Worm (Caenorhabditis elegans): ENCODE results near the gene C39H7.4.

Gene C39H7.4

DNA sequence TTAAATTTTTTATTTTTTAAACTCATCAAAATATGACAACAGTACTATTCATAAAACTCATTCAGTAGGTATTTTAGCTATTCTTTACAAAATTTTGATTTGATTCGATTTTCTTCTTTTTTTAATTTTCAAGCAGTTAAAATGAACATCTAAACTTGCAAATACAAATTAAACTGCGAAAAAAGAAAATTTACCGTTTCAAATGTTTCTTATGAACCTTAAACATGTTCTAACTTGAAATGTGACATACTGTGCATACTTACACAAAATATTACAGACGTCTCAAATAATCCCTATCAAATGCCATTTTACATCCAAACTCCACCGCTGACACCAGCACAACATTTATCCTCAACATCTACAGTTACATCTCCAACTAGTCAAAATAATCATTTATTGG, 30.0 kb downstream of the C39H7.4 start, which contains the start of gene fkh-7:
Gene fkh-7, plus strand, starts transcription at position 301 of the 400 bp plus-strand sequence.
- TF ChIP-seq ceh-9 (tag; optimal IDR thresholded peaks at IDR 0.05): no peak
- no peak for TF ChIP-seq ceh-45 (GFP tag; IDR thresholded peaks at IDR 0.05)
- TF ChIP-seq pax-1 (tag; optimal IDR thresholded peaks at IDR 0.05): no peak
- TF ChIP-seq sox-4 (tag; optimal IDR thresholded peaks at IDR 0.05): no peak

- TF ChIP-seq pag-3 (tag; optimal IDR thresholded peaks at IDR 0.05; ENCODE audit: borderline replicate concordance) (no peak), rnt-1 (tag; optimal IDR thresholded peaks at IDR 0.05) (no peak), hlh-30 (tag; optimal IDR thresholded peaks at IDR 0.05; ENCODE audit: insufficient read depth) (no peak), hlh-6 (tag; optimal IDR thresholded peaks at IDR 0.05) (no peak), unc-86 (tag; optimal IDR thresholded peaks at IDR 0.05) (no peak), ceh-30 (tag; optimal IDR thresholded peaks at IDR 0.05) (no peak), pros-1 (tag; optimal IDR thresholded peaks at IDR 0.05) (no peak), ceh-34 (tag; optimal IDR thresholded peaks at IDR 0.05) (no peak), unc-3 (GFP tag; conservative IDR thresholded peaks at IDR 0.05) (no peak), unc-3 (tag; optimal IDR thresholded peaks at IDR 0.05) (no peak), hlh-15 (tag; optimal IDR thresholded peaks at IDR 0.05) (no peak), ceh-45 (GFP tag; IDR thresholded peaks at IDR 0.05) (no peak), tbx-2 (tag; optimal IDR thresholded peaks at IDR 0.05) (no peak)
These were observed 31.2 kb downstream of the C39H7.4 start for ce11 chrIV:5583184-5583583.

- TF ChIP-seq ceh-9 (tag; optimal IDR thresholded peaks at IDR 0.05) (no peak), ceh-19 (GFP tag; optimal IDR thresholded peaks at IDR 0.05) (no peak), nfya-1 (tag; optimal IDR thresholded peaks at IDR 0.05) (peak; percentile 92), pha-4 (tag; optimal IDR thresholded peaks at IDR 0.05) (no peak), eyg-1 (tag; optimal IDR thresholded peaks at IDR 0.05) (no peak), gmeb-2 (tag; optimal IDR thresholded peaks at IDR 0.05) (no peak)
These were observed 31.6 kb downstream of the C39H7.4 start for ce11 chrIV:5582760-5583159.

- TF ChIP-seq pat-9 (tag; optimal IDR thresholded peaks at IDR 0.05): no peak
- TF ChIP-seq ceh-48 (tag; optimal IDR thresholded peaks at IDR 0.05): no peak
- no peak for TF ChIP-seq tbx-2 (tag; optimal IDR thresholded peaks at IDR 0.05)
- no peak for TF ChIP-seq sox-2 (GFP tag; IDR thresholded peaks at IDR 0.05)
- no peak for TF ChIP-seq pqm-1 (tag; optimal IDR thresholded peaks at IDR 0.05)
- TF ChIP-seq ceh-14 (tag; optimal IDR thresholded peaks at IDR 0.05): no peak
- no peak for TF ChIP-seq F13H6.1 (tag; optimal IDR thresholded peaks at IDR 0.05)
- no peak for TF ChIP-seq Y22D7AL.16 (tag; optimal IDR thresholded peaks at IDR 0.05)
- TF ChIP-seq pha-4 (tag; optimal IDR thresholded peaks at IDR 0.05): no peak
- TF ChIP-seq che-1 (tag; optimal IDR thresholded peaks at IDR 0.05): no peak
- no peak for TF ChIP-seq unc-3 (GFP tag; conservative IDR thresholded peaks at IDR 0.05)
- no peak for TF ChIP-seq unc-3 (tag; optimal IDR thresholded peaks at IDR 0.05)
- TF ChIP-seq ceh-45 (GFP tag; IDR thresholded peaks at IDR 0.05): no peak
- TF ChIP-seq tbx-7 (tag; optimal IDR thresholded peaks at IDR 0.05): no peak
- no peak for TF ChIP-seq ceh-2 (tag; optimal IDR thresholded peaks at IDR 0.05)
- TF ChIP-seq pros-1 (tag; optimal IDR thresholded peaks at IDR 0.05): no peak
- no peak for TF ChIP-seq K02D7.2 (tag; optimal IDR thresholded peaks at IDR 0.05)
- TF ChIP-seq nfya-1 (tag; optimal IDR thresholded peaks at IDR 0.05): no peak
- no peak for TF ChIP-seq ceh-31 (tag; optimal IDR thresholded peaks at IDR 0.05)
These were observed 32.1 kb downstream of the C39H7.4 start for ce11 chrIV:5582267-5582666.

DNA sequence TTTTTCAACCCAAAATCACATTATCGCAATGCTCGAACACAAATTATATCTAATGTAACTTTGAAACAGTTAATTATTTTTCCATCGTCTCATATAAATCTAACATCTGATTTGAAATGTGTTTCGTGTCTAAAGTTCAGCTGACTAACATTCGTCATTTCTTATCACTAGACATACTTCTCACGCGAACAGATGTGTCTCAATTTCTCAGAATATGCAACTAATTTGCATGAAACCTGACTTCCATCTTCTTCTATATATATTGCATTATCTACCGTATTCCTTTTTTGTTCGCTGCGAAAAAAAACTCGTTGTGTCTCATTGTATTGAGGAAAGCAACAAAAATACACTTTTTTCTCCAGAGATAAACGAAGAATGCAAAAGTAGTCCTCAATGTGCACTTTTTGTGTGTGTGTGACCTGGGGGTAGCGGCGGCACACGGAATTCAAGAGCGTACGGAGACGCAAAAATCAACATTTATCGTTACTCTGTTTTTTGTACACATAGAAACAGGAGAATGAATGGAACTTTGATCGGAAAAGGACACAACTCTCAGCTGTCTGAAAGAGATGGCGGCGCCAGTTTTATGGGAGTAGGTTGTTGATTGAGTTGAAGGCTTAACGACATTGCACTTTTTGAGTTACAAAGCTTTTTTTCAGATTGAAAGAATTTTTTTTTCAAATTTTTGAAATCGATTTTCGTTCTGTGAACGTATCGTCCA, 33.7 kb downstream of the C39H7.4 start:
- TF ChIP-seq ceh-22 (tag; optimal IDR thresholded peaks at IDR 0.05): no peak
- TF ChIP-seq sdc-2 (tag; optimal IDR thresholded peaks at IDR 0.05): no peak
- no peak for TF ChIP-seq syd-9 (tag; optimal IDR thresholded peaks at IDR 0.05)
- no peak for TF ChIP-seq C38D4.7 (GFP tag; optimal IDR thresholded peaks at IDR 0.05)
- no peak for TF ChIP-seq pha-4 (tag; optimal IDR thresholded peaks at IDR 0.05)
- TF ChIP-seq fkh-10 (GFP tag; optimal IDR thresholded peaks at IDR 0.05): no peak
- no peak for TF ChIP-seq hlh-30 (tag; optimal IDR thresholded peaks at IDR 0.05; ENCODE audit: insufficient read depth)
- no peak for TF ChIP-seq pag-3 (tag; optimal IDR thresholded peaks at IDR 0.05; ENCODE audit: borderline replicate concordance)
- no peak for TF ChIP-seq C08G9.2 (tag; optimal IDR thresholded peaks at IDR 0.05)
- TF ChIP-seq ets-4 (tag; optimal IDR thresholded peaks at IDR 0.05): no peak
- no peak for TF ChIP-seq madf-2 (tag; optimal IDR thresholded peaks at IDR 0.05)
- no peak for TF ChIP-seq fax-1 (tag; optimal IDR thresholded peaks at IDR 0.05)
- TF ChIP-seq pha-2 (tag; optimal IDR thresholded peaks at IDR 0.05): no peak
- no peak for TF ChIP-seq ceh-6 (GFP tag; optimal IDR thresholded peaks at IDR 0.05)
- no peak for TF ChIP-seq ttx-3 (tag; optimal IDR thresholded peaks at IDR 0.05)
- TF ChIP-seq T23F11.4 (GFP tag; optimal IDR thresholded peaks at IDR 0.05): no peak
